Worm (Caenorhabditis elegans): ENCODE measurements around the gene C17C3.1.

ce11 chrII:5561392-5561791, 9.0 kb upstream of the C17C3.1 start, which contains the start of gene C17C3.3:
- TF ChIP-seq elt-1 (tag; optimal IDR thresholded peaks at IDR 0.05; ENCODE audit: borderline replicate concordance, insufficient read depth) (no peak), sem-2 (GFP tag; optimal IDR thresholded peaks at IDR 0.05) (no peak), nhr-237 (tag; optimal IDR thresholded peaks at IDR 0.05) (no peak), unc-62 (GFP tag; optimal IDR thresholded peaks at IDR 0.05) (no peak), ces-1 (GFP tag; optimal IDR thresholded peaks at IDR 0.05) (no peak), lsy-2 (tag; optimal IDR thresholded peaks at IDR 0.05) (no peak), pha-4 (tag; optimal IDR thresholded peaks at IDR 0.05) (no peak), nhr-2 (tag; optimal IDR thresholded peaks at IDR 0.05) (no peak), mep-1 (tag; optimal IDR thresholded peaks at IDR 0.05) (no peak), elt-3 (tag; optimal IDR thresholded peaks at IDR 0.05) (no peak), snpc-4 (tag; optimal IDR thresholded peaks at IDR 0.05) (no peak), nhr-28 (tag; optimal IDR thresholded peaks at IDR 0.05) (no peak), ceh-39 (tag; optimal IDR thresholded peaks at IDR 0.05) (no peak), ceh-43 (GFP tag; optimal IDR thresholded peaks at IDR 0.05) (no peak)

Measured in whole organism, mixed stage, embryonic.